5 fruit fly cellular contexts compared by ENCODE assay signal in genomic region chr2L:3705438-3705921, dm6.
TF ChIP-seq lines count a peak whose summit lies in the region.

Gene CG31778, minus strand, starts transcription at chr2L:3705488.

- no peak for TF ChIP-seq CTCF in whole organism, embryonic (GFP tag; optimal IDR thresholded peaks at IDR 0.05; lab: Kevin White, UChicago)

TF ChIP-seq in whole organism, adult, 20 proteins besides CTCF, POLR2A, EP300 and RAD21:
- peak; percentile 83 for TF ChIP-seq CG33017 (tag; optimal IDR thresholded peaks at IDR 0.05; lab: Kevin White, UChicago)
- peak; percentile 13 for TF ChIP-seq pad (GFP tag; optimal IDR thresholded peaks at IDR 0.05; lab: Kevin White, UChicago)
- TF ChIP-seq CG5204 (GFP tag; optimal IDR thresholded peaks at IDR 0.05; lab: Kevin White, UChicago): peak; percentile 50
- no peak for TF ChIP-seq toe (GFP tag; optimal IDR thresholded peaks at IDR 0.05; lab: Kevin White, UChicago)
- TF ChIP-seq Mnt (GFP tag; optimal IDR thresholded peaks at IDR 0.05; lab: Kevin White, UChicago): peak; percentile 30
- no peak for TF ChIP-seq CG1620 (GFP tag; optimal IDR thresholded peaks at IDR 0.05; lab: Kevin White, UChicago)
- TF ChIP-seq Clk (GFP tag; optimal IDR thresholded peaks at IDR 0.05; lab: Kevin White, UChicago): no peak
- TF ChIP-seq CG12768 (GFP tag; optimal IDR thresholded peaks at IDR 0.05; lab: Kevin White, UChicago): peak; percentile 42
- TF ChIP-seq CG11617 (GFP tag; optimal IDR thresholded peaks at IDR 0.05; lab: Kevin White, UChicago): peak; percentile 24
- TF ChIP-seq cic (GFP tag; optimal IDR thresholded peaks at IDR 0.05; lab: Kevin White, UChicago): no peak
- TF ChIP-seq bab1 (GFP tag; optimal IDR thresholded peaks at IDR 0.05; lab: Kevin White, UChicago): no peak
- peak; percentile 6 for TF ChIP-seq CG7045 (GFP tag; optimal IDR thresholded peaks at IDR 0.05; lab: Kevin White, UChicago)
- peak; percentile 73 for TF ChIP-seq CG7101 (tag; optimal IDR thresholded peaks at IDR 0.05; lab: Kevin White, UChicago)
- peak; percentile 36 for TF ChIP-seq tj (GFP tag; optimal IDR thresholded peaks at IDR 0.05; lab: Kevin White, UChicago)
- peak; percentile 69 for TF ChIP-seq CG14711 (tag; optimal IDR thresholded peaks at IDR 0.05; lab: Kevin White, UChicago)
- no peak for TF ChIP-seq kay (GFP tag; lab: Kevin White, UChicago; ENCODE audit: borderline replicate concordance)

TF ChIP-seq in whole organism, embryonic, 481 proteins besides CTCF, POLR2A, EP300 and RAD21 (continues in another document):
- TF ChIP-seq HLH4C (GFP tag; IDR thresholded peaks at IDR 0.05; lab: Robert Waterston, UW; ENCODE audit: partially characterized antibody) (no peak), CG31224 (GFP tag; IDR thresholded peaks at IDR 0.05; lab: Robert Waterston, UW) (no peak), MESR4 (GFP tag; optimal IDR thresholded peaks at IDR 0.05; lab: Kevin White, UChicago) (no peak), Awh (GFP tag; IDR thresholded peaks at IDR 0.05; lab: Robert Waterston, UW) (no peak), Dip3 (GFP tag; optimal IDR thresholded peaks at IDR 0.05; lab: Kevin White, UChicago) (peak; percentile 9), MBD-R2 (GFP tag; IDR thresholded peaks at IDR 0.05; lab: Robert Waterston, UW) (no peak), ara (GFP tag; IDR thresholded peaks at IDR 0.05; lab: Robert Waterston, UW) (no peak), CG15269 (tag; optimal IDR thresholded peaks at IDR 0.05; lab: Kevin White, UChicago) (peak; percentile 2), CG1792 (GFP tag; optimal IDR thresholded peaks at IDR 0.05; lab: Kevin White, UChicago) (no peak), sug (tag; optimal IDR thresholded peaks at IDR 0.05; lab: Kevin White, UChicago) (peak; percentile 20), kay (GFP tag; optimal IDR thresholded peaks at IDR 0.05; lab: Kevin White, UChicago) (no peak), danr (GFP tag; IDR thresholded peaks at IDR 0.05; lab: Robert Waterston, UW) (peak; percentile 22; the same call in 1 of the 2 replicates), lbe (GFP tag; optimal IDR thresholded peaks at IDR 0.05; lab: Kevin White, UChicago) (peak; percentile 84), CG9215 (GFP tag; IDR thresholded peaks at IDR 0.05; lab: Robert Waterston, UW) (no peak), CG12769 (tag; optimal IDR thresholded peaks at IDR 0.05; lab: Kevin White, UChicago) (peak; percentile 35), CG2120 (GFP tag; optimal IDR thresholded peaks at IDR 0.05; lab: Kevin White, UChicago) (peak; percentile 56), E2f2 (GFP tag; IDR thresholded peaks at IDR 0.05; lab: Robert Waterston, UW) (no peak), CG34376 (GFP tag; optimal IDR thresholded peaks at IDR 0.05; lab: Kevin White, UChicago) (peak; percentile 55), Rfx (GFP tag; IDR thresholded peaks at IDR 0.05; lab: Robert Waterston, UW) (peak; percentile 62), CG18599 (GFP tag; optimal IDR thresholded peaks at IDR 0.05; lab: Kevin White, UChicago) (peak; percentile 60)

TF ChIP-seq in whole organism, prepupa, 60 proteins besides CTCF, POLR2A, EP300 and RAD21 (continues in another document):
- peak; percentile 84 for TF ChIP-seq eg (GFP tag; IDR thresholded peaks at IDR 0.05; lab: Robert Waterston, UW)
- peak; percentile 92 for TF ChIP-seq Sox102F (GFP tag; optimal IDR thresholded peaks at IDR 0.05; lab: Kevin White, UChicago)
- TF ChIP-seq CG34406 (GFP tag; optimal IDR thresholded peaks at IDR 0.05; lab: Kevin White, UChicago): peak; percentile 64
- peak; percentile 69 for TF ChIP-seq CG32006 (GFP tag; optimal IDR thresholded peaks at IDR 0.05; lab: Kevin White, UChicago)
- peak; percentile 73 for TF ChIP-seq CG10669 (GFP tag; optimal IDR thresholded peaks at IDR 0.05; lab: Kevin White, UChicago)
- peak; percentile 67 for TF ChIP-seq CG6808 (GFP tag; optimal IDR thresholded peaks at IDR 0.05; lab: Kevin White, UChicago)
- TF ChIP-seq CG31627 (GFP tag; optimal IDR thresholded peaks at IDR 0.05; lab: Kevin White, UChicago): peak; percentile 89
- TF ChIP-seq net (GFP tag; optimal IDR thresholded peaks at IDR 0.05; lab: Kevin White, UChicago): peak; percentile 67
- peak; percentile 75 for TF ChIP-seq CG8632 (GFP tag; optimal IDR thresholded peaks at IDR 0.05; lab: Kevin White, UChicago)
- peak; percentile 86 for TF ChIP-seq CG6163 (GFP tag; IDR thresholded peaks at IDR 0.05; lab: Robert Waterston, UW)
- TF ChIP-seq pdm3 (GFP tag; optimal IDR thresholded peaks at IDR 0.05; lab: Kevin White, UChicago): peak; percentile 83
- peak; percentile 35 for TF ChIP-seq CG6854 (GFP tag; optimal IDR thresholded peaks at IDR 0.05; lab: Kevin White, UChicago)
- peak; percentile 6 for TF ChIP-seq fd85E (GFP tag; optimal IDR thresholded peaks at IDR 0.05; lab: Kevin White, UChicago)
- TF ChIP-seq spab (GFP tag; optimal IDR thresholded peaks at IDR 0.05; lab: Kevin White, UChicago): peak; percentile 66
- 0 out of 2 replicates have a peak, but pooled peaks have one; percentile 37 for TF ChIP-seq Gug (GFP tag; IDR thresholded peaks at IDR 0.05; lab: Robert Waterston, UW)
- TF ChIP-seq CG4318 (GFP tag; optimal IDR thresholded peaks at IDR 0.05; lab: Kevin White, UChicago): peak; percentile 24
- TF ChIP-seq vri (GFP tag; optimal IDR thresholded peaks at IDR 0.05; lab: Kevin White, UChicago): peak; percentile 78
- peak; percentile 70 for TF ChIP-seq OdsH (GFP tag; optimal IDR thresholded peaks at IDR 0.05; lab: Kevin White, UChicago)
- peak; percentile 88 for TF ChIP-seq Sox14 (GFP tag; optimal IDR thresholded peaks at IDR 0.05; lab: Kevin White, UChicago)

TF ChIP-seq in whole organism, pupa, 21 proteins besides CTCF, POLR2A, EP300 and RAD21:
- TF ChIP-seq CG17806 (tag; optimal IDR thresholded peaks at IDR 0.05; lab: Kevin White, UChicago) (peak; percentile 81), CG4496 (GFP tag; IDR thresholded peaks at IDR 0.05; lab: Robert Waterston, UW) (peak; percentile 87), CG8301 (tag; optimal IDR thresholded peaks at IDR 0.05; lab: Kevin White, UChicago) (peak; percentile 70), CG9948 (tag; optimal IDR thresholded peaks at IDR 0.05; lab: Kevin White, UChicago) (peak; percentile 60), Pif1B (GFP tag; optimal IDR thresholded peaks at IDR 0.05; lab: Kevin White, UChicago) (peak; percentile 58), D1 (tag; optimal IDR thresholded peaks at IDR 0.05; lab: Kevin White, UChicago) (no peak), CG10348 (GFP tag; IDR thresholded peaks at IDR 0.05; lab: Robert Waterston, UW) (no peak), gl (tag; optimal IDR thresholded peaks at IDR 0.05; lab: Kevin White, UChicago) (peak; percentile 45), CG32121 (GFP tag; IDR thresholded peaks at IDR 0.05; lab: Robert Waterston, UW) (peak; percentile 76), CG12605 (GFP tag; IDR thresholded peaks at IDR 0.05; lab: Robert Waterston, UW) (peak; percentile 58), Snoo (tag; optimal IDR thresholded peaks at IDR 0.05; lab: Kevin White, UChicago) (peak; percentile 79), CG15710 (tag; optimal IDR thresholded peaks at IDR 0.05; lab: Kevin White, UChicago) (peak; percentile 80), fd96Ca (GFP tag; IDR thresholded peaks at IDR 0.05; lab: Robert Waterston, UW) (peak; percentile 69), Ets98B (GFP tag; IDR thresholded peaks at IDR 0.05; lab: Robert Waterston, UW) (peak; percentile 84), rn (GFP tag; IDR thresholded peaks at IDR 0.05; lab: Robert Waterston, UW) (peak; percentile 36; the same call in 1 of the 2 replicates), CG34367 (tag; optimal IDR thresholded peaks at IDR 0.05; lab: Kevin White, UChicago) (peak; percentile 74), Pif1A (GFP tag; optimal IDR thresholded peaks at IDR 0.05; lab: Kevin White, UChicago) (peak; percentile 56), CG13204 (GFP tag; optimal IDR thresholded peaks at IDR 0.05; lab: Kevin White, UChicago) (peak; percentile 15), EcR (GFP tag; optimal IDR thresholded peaks at IDR 0.05; lab: Kevin White, UChicago) (no peak), CG8159 (tag; optimal IDR thresholded peaks at IDR 0.05; lab: Kevin White, UChicago) (peak; percentile 77), CG14655 (GFP tag; optimal IDR thresholded peaks at IDR 0.05; lab: Kevin White, UChicago) (peak; percentile 73)

TF ChIP-seq in whole organism, wandering third instar larva, 38 proteins besides CTCF, POLR2A, EP300 and RAD21 (continues in another document):
- TF ChIP-seq woc (GFP tag; optimal IDR thresholded peaks at IDR 0.05; lab: Kevin White, UChicago) (peak; percentile 61), fru (GFP tag; optimal IDR thresholded peaks at IDR 0.05; lab: Kevin White, UChicago) (peak; percentile 89), pan (optimal IDR thresholded peaks at IDR 0.05; lab: Kevin White, UChicago) (no peak), Vsx2 (GFP tag; optimal IDR thresholded peaks at IDR 0.05; lab: Kevin White, UChicago; ENCODE audit: partially characterized antibody) (no peak), br (GFP tag; optimal IDR thresholded peaks at IDR 0.05; lab: Kevin White, UChicago) (peak; percentile 92), Sp1 (GFP tag; optimal IDR thresholded peaks at IDR 0.05; lab: Kevin White, UChicago) (peak; percentile 85), Abd-B (GFP tag; optimal IDR thresholded peaks at IDR 0.05; lab: Kevin White, UChicago) (no peak), brk (GFP tag; optimal IDR thresholded peaks at IDR 0.05; lab: Kevin White, UChicago) (peak; percentile 81), CrebA (GFP tag; optimal IDR thresholded peaks at IDR 0.05; lab: Kevin White, UChicago; ENCODE audit: borderline replicate concordance) (no peak), jim (GFP tag; optimal IDR thresholded peaks at IDR 0.05; lab: Kevin White, UChicago) (no peak), CG32264 (GFP tag; optimal IDR thresholded peaks at IDR 0.05; lab: Kevin White, UChicago) (peak; percentile 66), Dfd (GFP tag; optimal IDR thresholded peaks at IDR 0.05; lab: Kevin White, UChicago) (no peak), Rel (GFP tag; optimal IDR thresholded peaks at IDR 0.05; lab: Kevin White, UChicago) (no peak), Rel (tag; optimal IDR thresholded peaks at IDR 0.05; lab: Kevin White, UChicago) (peak; percentile 31), rgr (GFP tag; optimal IDR thresholded peaks at IDR 0.05; lab: Kevin White, UChicago) (peak; percentile 90), sv (GFP tag; optimal IDR thresholded peaks at IDR 0.05; lab: Kevin White, UChicago) (no peak), sage (GFP tag; optimal IDR thresholded peaks at IDR 0.05; lab: Kevin White, UChicago) (peak; percentile 52), foxo (GFP tag; optimal IDR thresholded peaks at IDR 0.05; lab: Kevin White, UChicago) (peak; percentile 72 to 81), Mio (GFP tag; optimal IDR thresholded peaks at IDR 0.05; lab: Kevin White, UChicago) (peak; percentile 29), dl (GFP tag; optimal IDR thresholded peaks at IDR 0.05; lab: Kevin White, UChicago; ENCODE audit: insufficient read depth in 1 of 2, partially characterized antibody in 2 of 2) (no peak), ey (GFP tag; optimal IDR thresholded peaks at IDR 0.05; lab: Kevin White, UChicago) (peak; percentile 91), h (GFP tag; optimal IDR thresholded peaks at IDR 0.05; lab: Kevin White, UChicago) (peak; percentile 92), CG9705 (GFP tag; optimal IDR thresholded peaks at IDR 0.05; lab: Kevin White, UChicago) (peak; percentile 16), dsf (GFP tag; optimal IDR thresholded peaks at IDR 0.05; lab: Kevin White, UChicago; ENCODE audit: borderline replicate concordance) (peak; percentile 4)
